Fruit fly (Drosophila melanogaster) whole organism, adult: ENCODE measurements around the gene Ids.

ENCODE experiments used
- CG11617 ChIP-seq: fragments of 200-800 bp; sonication (Bioruptor generic); optimal IDR thresholded peaks from 2 replicates; lab custom pipeline; 2017; ENCODE audit warnings: mild to moderate bottlenecking, missing biosample characterization, missing genetic modification reagents, missing genetic modification characterization
- CG12768 ChIP-seq: fragments of 200-800 bp; sonication (Bioruptor generic); optimal IDR thresholded peaks from 2 replicates; lab custom pipeline; 2017; ENCODE audit warnings: missing biosample characterization, missing genetic modification characterization, mild to moderate bottlenecking, moderate library complexity, missing genetic modification reagents
- CG14711 ChIP-seq: fragments of 200-800 bp; sonication (Bioruptor generic); optimal IDR thresholded peaks from 2 replicates; lab custom pipeline; 2018; ENCODE audit warnings: missing biosample characterization, mild to moderate bottlenecking, missing genetic modification characterization, moderate library complexity
- CG1620 ChIP-seq: fragments of 200-800 bp; sonication (Bioruptor generic); optimal IDR thresholded peaks from 2 replicates; lab custom pipeline; 2016; ENCODE audit warnings: missing biosample characterization, missing genetic modification characterization
- CG33017 ChIP-seq: fragments of 200-800 bp; sonication (Bioruptor generic); optimal IDR thresholded peaks from 2 replicates; lab custom pipeline; 2018; ENCODE audit warnings: missing biosample characterization, mild to moderate bottlenecking, missing genetic modification characterization, moderate library complexity
- CG5204 ChIP-seq: fragments of 200-800 bp; sonication (Bioruptor generic); optimal IDR thresholded peaks from 2 replicates; lab custom pipeline; 2016; ENCODE audit warnings: missing biosample characterization, missing genetic modification characterization
- CG7045 ChIP-seq: fragments of 200-800 bp; sonication (Bioruptor generic); optimal IDR thresholded peaks from 2 replicates; lab custom pipeline; 2017; ENCODE audit warnings: missing biosample characterization, mild to moderate bottlenecking, missing genetic modification characterization
- CG7101 ChIP-seq: fragments of 200-800 bp; sonication (Bioruptor generic); optimal IDR thresholded peaks from 2 replicates; lab custom pipeline; 2018; ENCODE audit warnings: missing biosample characterization, mild to moderate bottlenecking, missing genetic modification characterization, moderate library complexity
- Clk ChIP-seq: fragments of 200-800 bp; sonication (Bioruptor generic); optimal IDR thresholded peaks from 2 replicates; lab custom pipeline; 2017; ENCODE audit warnings: missing biosample characterization, missing genetic modification characterization
- Crg-1 ChIP-seq: fragments of 200-800 bp; sonication (Bioruptor generic); optimal IDR thresholded peaks from 2 replicates; lab custom pipeline; 2016; ENCODE audit warnings: missing biosample characterization, missing genetic modification characterization
- Hr96 ChIP-seq: fragments of 200-800 bp; sonication (Bioruptor generic); optimal IDR thresholded peaks from 2 replicates; lab custom pipeline; 2016; ENCODE audit warnings: missing biosample characterization, missing genetic modification characterization
- Mnt ChIP-seq: fragments of 200-800 bp; sonication (Bioruptor generic); optimal IDR thresholded peaks from 2 replicates; lab custom pipeline; 2016; ENCODE audit warnings: missing biosample characterization, mild to moderate bottlenecking, missing genetic modification characterization
- bab1 ChIP-seq: fragments of 200-800 bp; sonication (Bioruptor generic); optimal IDR thresholded peaks from 3 replicates; lab custom pipeline; 2019; ENCODE audit warnings: missing biosample characterization, mild to moderate bottlenecking, missing genetic modification characterization, moderate library complexity
- cic ChIP-seq: fragments of 200-800 bp; sonication (Bioruptor generic); optimal IDR thresholded peaks from 2 replicates; lab custom pipeline; 2017; ENCODE audit warnings: missing biosample characterization, mild to moderate bottlenecking, missing genetic modification characterization, moderate library complexity
- cnc ChIP-seq, 2 experiments: fragments of >200 bp; optimal IDR thresholded peaks; 2 replicates each; lab custom pipeline; 2017
- kay ChIP-seq: fragments of 200-800 bp; sonication (Bioruptor generic); peaks from one replicate; lab custom pipeline; 2016; ENCODE audit warnings: missing biosample characterization, missing genetic modification characterization, borderline replicate concordance
- ovo ChIP-seq: fragments of 200-800 bp; sonication (Bioruptor generic); optimal IDR thresholded peaks from 2 replicates; lab custom pipeline; 2016; ENCODE audit warnings: missing biosample characterization, missing genetic modification characterization
- pad ChIP-seq: fragments of 200-800 bp; sonication (Bioruptor generic); optimal IDR thresholded peaks from 3 replicates; lab custom pipeline; 2017; ENCODE audit warnings: missing biosample characterization, missing genetic modification characterization, mild to moderate bottlenecking, moderate library complexity, missing genetic modification reagents
- tj ChIP-seq: fragments of 200-800 bp; sonication (Bioruptor generic); optimal IDR thresholded peaks from 3 replicates; lab custom pipeline; 2017; ENCODE audit warnings: missing biosample characterization, mild to moderate bottlenecking, missing genetic modification characterization, moderate library complexity
- toe ChIP-seq: fragments of 200-800 bp; sonication (Bioruptor generic); optimal IDR thresholded peaks from 2 replicates; lab custom pipeline; 2016; ENCODE audit warnings: missing biosample characterization, missing genetic modification characterization

The Ids gene

DNA sequence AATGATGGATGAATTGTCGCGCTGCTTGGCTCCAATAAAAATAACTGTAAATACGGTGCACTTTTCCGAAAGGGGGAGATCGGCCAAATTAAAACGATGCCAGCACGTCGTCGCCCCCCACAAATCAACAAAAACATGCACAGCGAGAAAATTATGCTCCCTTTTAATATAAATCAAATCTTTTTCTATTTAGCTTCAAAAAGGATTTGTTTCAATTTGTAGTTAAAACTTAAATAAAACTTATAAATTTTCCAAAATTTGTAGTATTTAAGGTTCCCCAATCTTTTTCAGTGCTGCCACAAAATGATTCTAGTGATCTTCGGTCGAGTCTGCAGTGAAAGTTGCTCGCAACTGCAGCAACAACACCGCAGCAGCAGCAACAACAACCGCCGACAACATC lies 18.0 kb downstream of the Ids start:
- TF ChIP-seq ovo (GFP tag; lab: Kevin White, UChicago) = no peak
- peak; percentile 0 for TF ChIP-seq kay (GFP tag; lab: Kevin White, UChicago)

DNA sequence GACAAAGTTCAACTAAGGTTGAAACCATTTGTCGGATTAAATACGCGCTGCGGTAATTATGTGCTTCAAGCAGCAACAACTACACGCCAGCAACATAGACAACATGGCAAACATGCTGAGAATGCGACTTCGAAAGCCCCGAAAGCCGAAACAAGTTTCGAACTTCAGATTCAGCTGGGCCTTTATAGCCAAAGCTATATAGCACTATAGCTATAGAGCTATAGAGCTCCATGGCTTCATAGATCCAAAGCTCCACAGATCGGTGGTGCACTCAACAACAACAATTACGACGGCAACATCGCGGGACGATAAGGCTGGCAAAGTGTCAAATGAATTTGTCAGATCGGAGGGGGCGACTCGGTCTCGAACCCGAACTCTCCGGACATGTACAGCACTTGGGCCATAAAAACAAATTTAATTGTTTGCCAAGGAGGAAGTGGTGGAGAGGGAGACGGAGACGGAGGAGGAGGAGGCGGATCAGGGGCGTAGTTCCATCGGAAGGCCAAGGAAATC lies 19.3 kb downstream of the Ids start:
- no peak for TF ChIP-seq Mnt
- no peak for TF ChIP-seq cic (GFP tag; lab: Kevin White, UChicago)
- TF ChIP-seq ovo (GFP tag; lab: Kevin White, UChicago) = no peak
- TF ChIP-seq tj (GFP tag; lab: Kevin White, UChicago) = no peak
- no peak for TF ChIP-seq CG5204 (GFP tag; lab: Kevin White, UChicago)
- TF ChIP-seq CG14711 (tag; lab: Kevin White, UChicago) = no peak
- no peak for TF ChIP-seq CG7101
- no peak for TF ChIP-seq bab1
- TF ChIP-seq CG12768 (GFP tag; lab: Kevin White, UChicago) = no peak
- TF ChIP-seq Hr96 (GFP tag; lab: Kevin White, UChicago) = no peak

DNA sequence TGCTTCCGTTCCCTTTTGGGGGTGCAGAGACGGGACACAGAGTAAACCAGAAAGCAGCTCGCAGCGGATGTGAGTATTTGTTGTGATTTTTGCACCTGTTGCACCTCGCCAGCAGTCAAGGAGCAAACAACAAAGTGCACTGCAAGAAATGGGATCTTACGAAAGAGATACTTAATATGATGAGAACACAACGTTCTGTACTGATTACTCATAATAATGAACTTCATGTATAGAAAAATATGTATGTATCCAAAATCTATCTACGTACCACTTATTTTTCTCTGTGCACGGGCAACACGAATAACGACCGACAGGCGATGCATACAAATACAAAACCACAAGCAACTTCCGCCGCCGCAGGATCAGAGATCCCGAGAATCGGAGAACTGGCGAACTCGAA lies 19.8 kb downstream of the Ids start:
- TF ChIP-seq kay (GFP tag; lab: Kevin White, UChicago) (no peak), CG5204 (GFP tag; lab: Kevin White, UChicago) (no peak), CG11617 (no peak), toe (GFP tag; lab: Kevin White, UChicago) (no peak), CG7045 (GFP tag; lab: Kevin White, UChicago) (no peak), CG1620 (GFP tag; lab: Kevin White, UChicago) (no peak), bab1 (no peak), cic (GFP tag; lab: Kevin White, UChicago) (no peak), Crg-1 (GFP tag; lab: Kevin White, UChicago) (no peak), Hr96 (GFP tag; lab: Kevin White, UChicago) (no peak), CG12768 (GFP tag; lab: Kevin White, UChicago) (no peak), pad (no peak), CG7101 (no peak), Mnt (no peak), CG33017 (tag; lab: Kevin White, UChicago) (no peak)

DNA sequence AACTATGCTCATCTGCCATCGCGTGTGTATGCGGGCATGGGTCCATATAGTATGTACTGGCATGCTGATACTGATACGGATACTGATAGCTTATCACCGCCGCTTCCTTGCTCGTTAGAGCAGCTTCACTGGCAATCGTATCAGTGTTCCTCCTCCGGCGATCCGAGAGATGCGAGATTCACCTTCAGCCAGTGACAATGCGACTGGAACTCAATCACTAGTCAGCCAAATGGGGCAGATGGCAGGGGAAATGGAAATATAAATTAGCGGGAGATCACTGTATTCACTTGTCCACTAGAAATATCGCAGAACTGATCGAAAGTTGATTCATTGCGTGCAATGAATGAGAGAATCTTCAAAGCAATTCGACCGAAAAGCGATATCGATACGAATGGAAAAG lies 20.4 kb downstream of the Ids start:
- TF ChIP-seq cic (GFP tag; lab: Kevin White, UChicago) (peak; percentile 48), cnc (optimal IDR thresholded peaks at IDR 0.05; lab: Kevin White, UChicago) (no peak)

DNA sequence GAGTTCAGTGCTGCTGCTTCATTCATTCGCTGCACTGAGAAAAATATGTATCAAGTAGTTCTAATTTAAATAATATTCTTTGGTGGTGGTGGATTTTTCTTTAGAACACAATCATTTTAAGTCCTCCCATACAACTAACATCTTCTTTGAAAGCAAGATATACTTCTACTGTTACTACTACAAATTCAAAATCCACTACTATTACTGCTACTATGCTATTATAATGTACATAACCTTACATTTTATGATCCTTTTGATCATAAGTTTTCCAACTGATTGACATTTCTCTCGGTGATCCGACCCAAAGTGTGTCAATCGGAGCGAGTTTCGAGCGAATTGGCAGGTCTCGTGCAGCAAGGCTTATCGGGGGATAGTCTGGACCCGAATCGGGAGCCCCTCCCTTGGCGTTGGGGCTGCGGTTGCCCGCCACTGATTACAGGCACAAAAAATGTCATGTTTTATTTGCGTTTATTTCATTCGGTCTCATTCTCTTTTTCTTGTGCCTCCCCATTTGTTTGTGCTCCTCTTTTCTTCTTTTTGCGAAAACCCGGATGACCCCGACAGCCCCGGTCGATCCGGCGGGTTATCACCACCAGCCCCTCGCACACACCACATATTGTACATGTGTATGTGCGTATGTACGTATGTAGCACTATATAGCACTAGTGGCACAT lies 21.3 kb downstream of the Ids start:
- peak; percentile 51 for TF ChIP-seq cic (GFP tag; lab: Kevin White, UChicago)
- TF ChIP-seq CG33017 (tag; lab: Kevin White, UChicago) = peak; percentile 8
- no peak for TF ChIP-seq Clk (GFP tag; lab: Kevin White, UChicago)
- TF ChIP-seq CG11617 = no peak
- TF ChIP-seq cnc (optimal IDR thresholded peaks at IDR 0.05; lab: Kevin White, UChicago) = no peak

DNA sequence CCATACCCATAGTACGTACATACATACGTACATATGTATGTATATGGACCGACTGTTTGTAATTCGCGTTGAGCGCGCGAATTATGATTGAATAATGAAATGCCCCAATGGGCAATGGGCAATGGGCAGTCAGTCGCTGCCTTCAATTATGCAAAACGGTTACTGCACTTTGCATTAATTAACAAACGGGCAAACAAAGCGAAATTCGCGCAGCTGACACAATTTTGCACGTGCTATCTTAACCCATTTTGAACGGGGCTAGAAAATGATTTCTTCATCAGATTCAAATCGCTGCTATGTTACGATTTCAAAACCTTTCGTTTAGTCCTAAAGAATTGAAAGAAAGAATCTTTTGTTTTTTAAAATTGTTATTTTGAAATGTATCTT lies 21.8 kb downstream of the Ids start:
- no peak for TF ChIP-seq cic (GFP tag; lab: Kevin White, UChicago)
- no peak for TF ChIP-seq CG14711 (tag; lab: Kevin White, UChicago)
- TF ChIP-seq tj (GFP tag; lab: Kevin White, UChicago) = peak; percentile 67
- peak; percentile 13 for TF ChIP-seq bab1
- TF ChIP-seq kay (GFP tag; lab: Kevin White, UChicago) = peak; percentile 69
- peak; percentile 2 for TF ChIP-seq CG12768 (GFP tag; lab: Kevin White, UChicago)

DNA sequence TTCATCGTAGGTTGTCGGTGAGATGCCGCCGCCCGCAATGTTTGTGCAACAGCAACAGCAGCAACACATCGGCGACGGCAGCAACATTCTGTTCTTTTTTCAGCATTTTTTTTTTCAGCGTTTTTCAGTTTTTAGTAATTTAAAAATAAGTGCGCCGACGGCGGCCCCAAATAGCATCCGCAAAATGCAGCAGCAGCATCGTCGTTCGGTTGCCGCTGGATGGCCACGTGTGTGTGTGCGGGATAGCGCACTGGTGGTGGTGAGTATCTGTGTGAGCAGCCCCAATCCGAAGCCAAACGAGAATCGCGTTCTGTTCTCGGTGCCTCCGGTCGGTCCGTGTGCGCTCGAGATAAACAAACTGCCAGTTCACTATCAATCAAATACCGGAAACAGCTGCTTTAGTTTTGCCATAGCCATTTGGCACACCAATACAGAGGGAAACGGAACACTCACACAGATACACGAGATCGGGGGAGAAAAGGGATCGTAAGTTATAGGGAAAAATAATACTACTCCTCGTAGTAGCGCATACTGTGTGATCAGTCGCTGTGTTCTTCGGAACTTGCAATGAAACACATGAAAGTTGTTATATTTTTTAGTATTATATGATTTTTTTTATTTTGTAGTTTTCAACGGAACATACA lies 22.6 kb downstream of the Ids start:
- TF ChIP-seq bab1 = no peak
- TF ChIP-seq toe (GFP tag; lab: Kevin White, UChicago) = no peak
- TF ChIP-seq Mnt = no peak
- no peak for TF ChIP-seq CG11617
- peak; percentile 69 for TF ChIP-seq kay (GFP tag; lab: Kevin White, UChicago)
- TF ChIP-seq Hr96 (GFP tag; lab: Kevin White, UChicago) = no peak
- no peak for TF ChIP-seq CG7045 (GFP tag; lab: Kevin White, UChicago)
- TF ChIP-seq cnc (optimal IDR thresholded peaks at IDR 0.05; lab: Kevin White, UChicago) = no peak
- no peak for TF ChIP-seq CG14711 (tag; lab: Kevin White, UChicago)
- no peak for TF ChIP-seq CG33017 (tag; lab: Kevin White, UChicago)
- no peak for TF ChIP-seq CG7101
- TF ChIP-seq CG12768 (GFP tag; lab: Kevin White, UChicago) = peak; percentile 1
- TF ChIP-seq Crg-1 (GFP tag; lab: Kevin White, UChicago) = no peak
- TF ChIP-seq CG1620 (GFP tag; lab: Kevin White, UChicago) = no peak
- no peak for TF ChIP-seq Clk (GFP tag; lab: Kevin White, UChicago)
- peak; percentile 80 for TF ChIP-seq cic (GFP tag; lab: Kevin White, UChicago)
- TF ChIP-seq ovo (GFP tag; lab: Kevin White, UChicago) = no peak
- TF ChIP-seq tj (GFP tag; lab: Kevin White, UChicago) = no peak
- no peak for TF ChIP-seq pad
